Fruit fly (Drosophila melanogaster) whole organism, embryonic: ENCODE measurements around the gene CG14853.

Source experiments
- CG12769 ChIP-seq: fragments of 200-800 bp; sonication (Bioruptor generic); optimal IDR thresholded peaks from 2 replicates; lab custom pipeline; 2019; ENCODE audit warnings: missing biosample characterization, mild to moderate bottlenecking, missing genetic modification characterization, moderate library complexity
- CG14050 ChIP-seq: fragments of 200-800 bp; sonication (Bioruptor generic); IDR thresholded peaks from 3 replicates; pipeline ENCODE4 v1.3.6; 2022; ENCODE audit warnings: missing biosample characterization, missing genetic modification characterization
- CG1792 ChIP-seq: fragments of 200-800 bp; sonication (Bioruptor generic); optimal IDR thresholded peaks from 2 replicates; lab custom pipeline; 2016; ENCODE audit warnings: missing biosample characterization, missing genetic modification characterization
- CG3163 ChIP-seq: fragments of 200-800 bp; sonication (Bioruptor generic); optimal IDR thresholded peaks from 3 replicates; lab custom pipeline; 2016; ENCODE audit warnings: missing biosample characterization, missing genetic modification characterization
- CG32772 ChIP-seq: fragments of 200-800 bp; sonication (Bioruptor generic); IDR thresholded peaks from 2 replicates; pipeline ENCODE4 v1.3.6; 2022; ENCODE audit warnings: missing biosample characterization, missing genetic modification characterization
- CG33557 ChIP-seq: fragments of 200-800 bp; sonication (Bioruptor generic); optimal IDR thresholded peaks from 2 replicates; lab custom pipeline; 2019; ENCODE audit warnings: missing biosample characterization, mild to moderate bottlenecking, missing genetic modification characterization, moderate library complexity
- CG34422 ChIP-seq: fragments of 200-800 bp; sonication (Bioruptor generic); IDR thresholded peaks from 3 replicates; pipeline ENCODE4 v1.3.6; 2022; ENCODE audit warnings: missing biosample characterization, missing genetic modification characterization
- CG3838 ChIP-seq: fragments of 200-800 bp; sonication (Bioruptor generic); optimal IDR thresholded peaks from 3 replicates; lab custom pipeline; 2016; ENCODE audit warnings: missing biosample characterization, missing genetic modification characterization
- CG43689 ChIP-seq: fragments of 200-800 bp; sonication (Bioruptor generic); IDR thresholded peaks from 2 replicates; pipeline ENCODE4 v1.3.6; 2022; ENCODE audit warnings: missing biosample characterization, missing genetic modification characterization
- Dll ChIP-seq: fragments of 200-800 bp; sonication (Bioruptor generic); IDR thresholded peaks from 4 replicates; pipeline ENCODE4 v1.3.6; 2022; ENCODE audit warnings: missing biosample characterization, missing genetic modification characterization; ENCODE audit not compliant: partially characterized antibody
- Fer3 ChIP-seq: fragments of 200-800 bp; sonication (Bioruptor generic); optimal IDR thresholded peaks from 2 replicates; lab custom pipeline; 2018; ENCODE audit warnings: missing biosample characterization, mild to moderate bottlenecking, missing genetic modification characterization, moderate library complexity
- H15 ChIP-seq: fragments of 200-800 bp; sonication (Bioruptor generic); IDR thresholded peaks from 3 replicates; pipeline ENCODE4 v1.3.6; 2022; ENCODE audit warnings: missing biosample characterization, missing genetic modification characterization
- HHEX ChIP-seq: fragments of 200-800 bp; sonication (Bioruptor generic); optimal IDR thresholded peaks from 3 replicates; lab custom pipeline; 2017; ENCODE audit warnings: missing biosample characterization, mild to moderate bottlenecking, missing genetic modification characterization, missing genetic modification reagents
- Jarid2 ChIP-seq: fragments of 200-800 bp; sonication (Bioruptor generic); optimal IDR thresholded peaks from 3 replicates; lab custom pipeline; 2017; ENCODE audit warnings: mild to moderate bottlenecking, missing biosample characterization, missing genetic modification reagents, missing genetic modification characterization
- Med ChIP-seq: fragments of 200-800 bp; sonication (Bioruptor generic); peaks from one replicate; lab custom pipeline; 2016; ENCODE audit warnings: missing biosample characterization, missing genetic modification characterization, mild to moderate bottlenecking, inconsistent platforms, moderate library complexity
- Nf-YB ChIP-seq: fragments of 200-800 bp; sonication (Bioruptor generic); optimal IDR thresholded peaks from 3 replicates; lab custom pipeline; 2019; ENCODE audit warnings: missing biosample characterization, mild to moderate bottlenecking, missing genetic modification characterization, moderate library complexity
- Opbp ChIP-seq: fragments of 200-800 bp; sonication (Bioruptor generic); IDR thresholded peaks from 3 replicates; pipeline ENCODE4 v1.3.6; 2022; ENCODE audit warnings: missing biosample characterization, missing genetic modification characterization; ENCODE audit not compliant: partially characterized antibody
- Sox100B ChIP-seq: fragments of 200-800 bp; sonication (Bioruptor generic); optimal IDR thresholded peaks from 3 replicates; lab custom pipeline; 2018; ENCODE audit warnings: missing biosample characterization, mild to moderate bottlenecking, missing genetic modification characterization
- Stat92E ChIP-seq, 3 experiments: fragments of >200 bp in 2 of 3; fragments of 200-800 bp in 1 of 3; sonication (Bioruptor generic) in 1 of 3; optimal IDR thresholded peaks; 2 replicates each; lab custom pipeline; 2017 to 2019; ENCODE audit warnings: missing biosample characterization in 3 of 3, missing genetic modification characterization in 3 of 3, mild to moderate bottlenecking in 1 of 3, moderate library complexity in 1 of 3
- Trl ChIP-seq, 3 experiments: fragments of >200 bp in 2 of 3; fragments of 200-800 bp in 1 of 3; sonication (Bioruptor generic) in 1 of 3; optimal IDR thresholded peaks; 2 replicates in 1 of 3; 3 replicates in 2 of 3; lab custom pipeline; 2016 to 2017; ENCODE audit warnings: missing biosample characterization in 1 of 3, missing genetic modification characterization in 1 of 3
- abd-A ChIP-seq: fragments of 200-800 bp; sonication (Bioruptor generic); optimal IDR thresholded peaks from 3 replicates; lab custom pipeline; 2019; ENCODE audit warnings: missing biosample characterization, mild to moderate bottlenecking, missing genetic modification characterization, moderate library complexity
- bcd ChIP-seq: fragments of 200-800 bp; sonication (Bioruptor generic); optimal IDR thresholded peaks from 2 replicates; lab custom pipeline; 2017; ENCODE audit warnings: missing biosample characterization, mild to moderate bottlenecking, missing genetic modification characterization
- br ChIP-seq: fragments of >200 bp; optimal IDR thresholded peaks from 2 replicates; lab custom pipeline; 2017
- chif ChIP-seq, 2 experiments: fragments of 200-800 bp; sonication (Bioruptor generic); optimal IDR thresholded peaks; 3 replicates each; lab custom pipeline; 2016; ENCODE audit warnings: missing biosample characterization in 2 of 2, missing genetic modification characterization in 2 of 2
- ci ChIP-seq: fragments of 200-800 bp; sonication (Bioruptor generic); IDR thresholded peaks from 3 replicates; pipeline ENCODE4 v1.3.6; 2022; ENCODE audit warnings: missing biosample characterization, missing genetic modification characterization
- danr ChIP-seq: fragments of 200-800 bp; sonication (Bioruptor generic); IDR thresholded peaks from 2 replicates; pipeline ENCODE4 v1.3.6; 2022; ENCODE audit warnings: missing biosample characterization, missing genetic modification characterization
- gcm2 ChIP-seq: fragments of 200-800 bp; sonication (Bioruptor generic); optimal IDR thresholded peaks from 2 replicates; lab custom pipeline; 2016; ENCODE audit warnings: missing biosample characterization, missing genetic modification characterization
- grn ChIP-seq: fragments of 200-800 bp; sonication (Bioruptor generic); optimal IDR thresholded peaks from 3 replicates; lab custom pipeline; 2017; ENCODE audit warnings: missing biosample characterization, missing genetic modification characterization
- hkb ChIP-seq, 2 experiments: fragments of 200-800 bp in 1 of 2; fragments of >200 bp in 1 of 2; sonication (Bioruptor generic) in 1 of 2; IDR thresholded peaks in 1 of 2; optimal IDR thresholded peaks in 1 of 2; 2 replicates each; pipeline versions ENCODE4 v1.3.6 to Lab custom; 2017 to 2022; ENCODE audit warnings: missing biosample characterization in 1 of 2, missing genetic modification characterization in 1 of 2
- kni ChIP-seq: fragments of 200-800 bp; sonication (Bioruptor generic); optimal IDR thresholded peaks from 3 replicates; lab custom pipeline; 2017; ENCODE audit warnings: mild to moderate bottlenecking, missing biosample characterization, missing genetic modification reagents, missing genetic modification characterization
- mld ChIP-seq: fragments of 200-800 bp; sonication (Bioruptor generic); IDR thresholded peaks from 3 replicates; pipeline ENCODE4 v1.3.6; 2022; ENCODE audit warnings: missing biosample characterization, missing genetic modification characterization; ENCODE audit not compliant: partially characterized antibody
- nmo ChIP-seq: fragments of 200-800 bp; sonication (Bioruptor generic); optimal IDR thresholded peaks from 2 replicates; lab custom pipeline; 2018; ENCODE audit warnings: missing biosample characterization, mild to moderate bottlenecking, missing genetic modification characterization, moderate library complexity
- otp ChIP-seq: fragments of 200-800 bp; sonication (Bioruptor generic); IDR thresholded peaks from 3 replicates; pipeline ENCODE4, ENCODE4 v1.3.6; 2022; ENCODE audit warnings: missing biosample characterization, missing genetic modification characterization
- p53 ChIP-seq: fragments of 200-800 bp; sonication (Bioruptor generic); optimal IDR thresholded peaks from 2 replicates; lab custom pipeline; 2016; ENCODE audit warnings: missing biosample characterization, missing genetic modification characterization
- pan ChIP-seq, 4 experiments: fragments of >200 bp in 3 of 4; fragments of 200-800 bp in 1 of 4; sonication (Bioruptor generic) in 1 of 4; optimal IDR thresholded peaks in 3 of 4; IDR thresholded peaks in 1 of 4; 2 replicates each; pipeline versions ENCODE4 v1.3.6 to Lab custom; 2017 to 2022; ENCODE audit warnings: missing biosample characterization in 2 of 4, missing genetic modification characterization in 2 of 4, mixed read lengths in 1 of 4
- pita ChIP-seq: fragments of 200-800 bp; sonication (Bioruptor generic); optimal IDR thresholded peaks from 2 replicates; lab custom pipeline; 2017; ENCODE audit warnings: missing biosample characterization, mild to moderate bottlenecking, missing genetic modification characterization
- pnt ChIP-seq: fragments of 200-800 bp; sonication (Bioruptor generic); optimal IDR thresholded peaks from 3 replicates; lab custom pipeline; 2016; ENCODE audit warnings: missing biosample characterization, missing genetic modification characterization
- sens-2 ChIP-seq: fragments of 200-800 bp; sonication (Bioruptor generic); IDR thresholded peaks from 2 replicates; pipeline ENCODE4 v1.3.6; 2022; ENCODE audit warnings: missing biosample characterization, missing genetic modification characterization
- slou ChIP-seq: fragments of 200-800 bp; sonication (Bioruptor generic); optimal IDR thresholded peaks from 3 replicates; lab custom pipeline; 2016; ENCODE audit warnings: missing biosample characterization, missing genetic modification characterization
- sqz ChIP-seq: fragments of 200-800 bp; sonication (Bioruptor generic); optimal IDR thresholded peaks from 3 replicates; lab custom pipeline; 2018; ENCODE audit warnings: missing biosample characterization, mild to moderate bottlenecking, missing genetic modification characterization
- sug ChIP-seq: fragments of 200-800 bp; optimal IDR thresholded peaks from 2 replicates; lab custom pipeline; 2019; ENCODE audit warnings: missing biosample characterization, mild to moderate bottlenecking, missing genetic modification characterization, moderate library complexity
- tio ChIP-seq: fragments of 200-800 bp; sonication (Bioruptor generic); optimal IDR thresholded peaks from 2 replicates; lab custom pipeline; 2017; ENCODE audit warnings: missing biosample characterization, missing genetic modification characterization, inconsistent platforms
- trh ChIP-seq: fragments of 200-800 bp; sonication (Bioruptor generic); optimal IDR thresholded peaks from 2 replicates; lab custom pipeline; 2016; ENCODE audit warnings: missing biosample characterization, missing genetic modification characterization
- unpg ChIP-seq: fragments of 200-800 bp; sonication (Bioruptor generic); optimal IDR thresholded peaks from 3 replicates; lab custom pipeline; 2018; ENCODE audit warnings: missing biosample characterization, mild to moderate bottlenecking, missing genetic modification characterization, moderate library complexity
- vvl ChIP-seq: fragments of 200-800 bp; sonication (Bioruptor generic); IDR thresholded peaks from 2 replicates; pipeline ENCODE4 v1.3.6; 2022; ENCODE audit warnings: missing biosample characterization, missing genetic modification characterization
- zfh2 ChIP-seq: fragments of 200-800 bp; sonication (Bioruptor generic); optimal IDR thresholded peaks from 2 replicates; lab custom pipeline; 2016; ENCODE audit warnings: missing biosample characterization, missing genetic modification characterization

Gene CG14853

DNA sequence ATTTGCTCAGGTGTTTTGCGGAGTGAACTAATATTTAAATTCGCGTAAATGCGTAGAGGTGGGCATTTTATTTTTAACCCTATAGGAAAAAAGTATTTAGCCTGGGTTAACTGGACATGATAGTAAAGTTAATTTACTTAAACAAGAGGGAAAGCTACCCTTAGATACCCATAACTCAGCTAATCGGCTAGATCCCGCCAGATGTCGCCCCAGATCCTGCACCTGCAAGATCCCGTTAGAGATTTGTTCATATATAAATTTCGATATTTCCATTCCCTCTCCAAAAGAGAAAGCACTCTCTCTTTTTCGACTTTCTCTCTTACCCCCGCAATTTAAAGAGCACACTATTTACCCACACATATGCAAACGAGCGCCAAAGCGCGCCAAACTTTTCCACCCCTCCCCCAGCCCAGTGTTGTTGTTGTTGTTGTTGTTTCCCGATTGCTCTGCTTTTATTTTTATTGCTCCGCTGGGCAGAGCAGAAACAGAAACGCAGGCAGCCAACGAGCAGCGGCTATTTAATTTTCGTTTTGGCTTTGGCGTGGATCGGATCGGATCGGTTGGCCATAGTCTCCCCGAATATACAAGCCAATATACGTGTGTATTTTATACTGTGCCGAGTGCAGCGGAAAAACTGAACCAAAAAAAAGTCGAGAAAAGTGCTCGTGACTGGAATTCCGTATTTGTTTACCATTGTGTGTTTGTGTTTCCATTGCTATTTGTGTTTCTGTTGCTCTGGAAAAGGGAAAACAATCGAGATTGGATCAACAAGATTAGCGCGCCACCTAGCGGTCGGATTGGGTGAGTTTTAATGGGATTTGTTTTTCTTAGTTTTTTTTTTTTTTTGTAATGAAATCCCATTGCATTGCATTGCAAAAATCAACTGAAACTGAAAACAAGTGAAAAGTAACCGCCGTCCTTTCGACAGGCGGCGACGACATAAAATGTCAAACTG is 32.5 kb upstream of the CG14853 start, which contains the start of gene stumps (continued):
- TF ChIP-seq hkb (optimal IDR thresholded peaks at IDR 0.05; lab: Kevin White, UChicago) (no peak), hkb (GFP tag; IDR thresholded peaks at IDR 0.05; lab: Robert Waterston, UW) (peak; percentile 28; the same call in 1 of the 2 replicates), CG12769 (tag; lab: Kevin White, UChicago) (peak; percentile 78), CG3163 (GFP tag; lab: Kevin White, UChicago) (peak; percentile 94), danr (GFP tag; lab: Robert Waterston, UW) (no peak), Med (GFP tag; lab: Kevin White, UChicago) (peak; percentile 73), Sox100B (GFP tag; lab: Kevin White, UChicago) (peak; percentile 20), Nf-YB (peak; percentile 23), sens-2 (GFP tag; lab: Robert Waterston, UW) (peak; percentile 31; the same call in 1 of the 2 replicates), CG33557 (GFP tag; lab: Kevin White, UChicago) (no peak), bcd (no peak), CG34422 (peak; percentile 28; the same call in 1 of the 3 replicates), ci (peak; percentile 18; the same call in 2 of the 3 replicates), Stat92E (GFP tag; optimal IDR thresholded peaks at IDR 0.05; lab: Kevin White, UChicago) (no peak), unpg (GFP tag; lab: Kevin White, UChicago) (no peak), gcm2 (GFP tag; lab: Kevin White, UChicago) (no peak), sqz (peak; percentile 35), CG1792 (GFP tag; lab: Kevin White, UChicago) (peak; percentile 16), Dll (0 out of 4 replicates have a peak, but pooled peaks have one; percentile 24), Trl (optimal IDR thresholded peaks at IDR 0.05; lab: Kevin White, UChicago) (peak; percentile 61), Trl (GFP tag; optimal IDR thresholded peaks at IDR 0.05; lab: Kevin White, UChicago) (no peak), pnt (GFP tag; lab: Kevin White, UChicago) (no peak), Jarid2 (GFP tag; lab: Kevin White, UChicago) (peak; percentile 32), sug (tag; lab: Kevin White, UChicago) (no peak), grn (GFP tag; lab: Kevin White, UChicago) (peak; percentile 53), abd-A (tag; lab: Kevin White, UChicago) (peak; percentile 86), pan (optimal IDR thresholded peaks at IDR 0.05; lab: Kevin White, UChicago) (no peak), pan (GFP tag; optimal IDR thresholded peaks at IDR 0.05 in 1 of 2, IDR thresholded peaks at IDR 0.05 in 1 of 2) (no peak), kni (GFP tag; lab: Kevin White, UChicago) (peak; percentile 85), vvl (peak; percentile 55; the same call in 1 of the 2 replicates), mld (GFP tag; lab: Robert Waterston, UW) (no peak), zfh2 (GFP tag; lab: Kevin White, UChicago) (no peak), CG32772 (GFP tag; lab: Robert Waterston, UW) (no peak), Opbp (GFP tag; lab: Robert Waterston, UW) (0 out of 3 replicates have a peak, but pooled peaks have one; percentile 10)
- TF ChIP-seq, all 482 proteins: peak for 40

dm6 chr3R:14577803-14578493 is 31.5 kb upstream of the CG14853 start:
- no peak for TF ChIP-seq CG14050 (GFP tag; lab: Robert Waterston, UW)
- TF ChIP-seq H15 (GFP tag; lab: Robert Waterston, UW) = 0 out of 3 replicates have a peak, but pooled peaks have one; percentile 9
- TF ChIP-seq slou (GFP tag; lab: Kevin White, UChicago) = no peak
- no peak for TF ChIP-seq br (lab: Kevin White, UChicago)
- no peak for TF ChIP-seq CG3838
- TF ChIP-seq otp (GFP tag; lab: Robert Waterston, UW) = no peak
- TF ChIP-seq nmo = peak; percentile 46
- TF ChIP-seq gcm2 (GFP tag; lab: Kevin White, UChicago) = no peak
- TF ChIP-seq chif (GFP tag; optimal IDR thresholded peaks at IDR 0.05; lab: Kevin White, UChicago) = no peak
- no peak for TF ChIP-seq CG43689
- TF ChIP-seq HHEX = no peak
- no peak for TF ChIP-seq pita (GFP tag; lab: Kevin White, UChicago)
- no peak for TF ChIP-seq tio (GFP tag; lab: Kevin White, UChicago)
- TF ChIP-seq Fer3 (tag; lab: Kevin White, UChicago) = no peak
- TF ChIP-seq trh (GFP tag; lab: Kevin White, UChicago) = no peak
- no peak for TF ChIP-seq p53 (GFP tag; lab: Kevin White, UChicago)
